Worm (Caenorhabditis elegans) whole organism, young adult: ENCODE measurements around the gene ZK795.2.

Source experiments
- ZK185.1 ChIP-seq: sonication (generic microtip); optimal IDR thresholded peaks from 2 replicates; lab custom pipeline; 2016; ENCODE audit warnings: mild to moderate bottlenecking, missing genetic modification characterization, missing compliant biosample characterization; ENCODE audit not compliant: poor library complexity, severe bottlenecking
- ama-1 ChIP-seq, 3 experiments: fragments of 150-350 bp in 1 of 3; sonication (generic microtip) in 2 of 3; optimal IDR thresholded peaks; 2 replicates each; lab custom pipeline; 2014 to 2018; ENCODE audit warnings: missing biosample characterization in 2 of 3, missing genetic modification characterization in 2 of 3, missing genetic modification reagents in 2 of 3
- ceh-91 ChIP-seq: fragments of 200-800 bp; sonication (Bioruptor generic); IDR thresholded peaks from 2 replicates; pipeline ENCODE4 v1.3.6; 2022; ENCODE audit warnings: missing genetic modification reagents, missing genetic modification characterization, missing compliant biosample characterization
- egrh-3 ChIP-seq: fragments of 200-800 bp; sonication (Bioruptor generic); IDR thresholded peaks from 2 replicates; pipeline ENCODE4 v1.3.6; 2022; ENCODE audit warnings: missing genetic modification reagents, missing genetic modification characterization, missing compliant biosample characterization
- nhr-90 ChIP-seq: sonication (generic microtip); optimal IDR thresholded peaks from 2 replicates; lab custom pipeline; 2016; ENCODE audit warnings: missing genotype, mild to moderate bottlenecking, missing genetic modification characterization, missing compliant biosample characterization

DNA sequence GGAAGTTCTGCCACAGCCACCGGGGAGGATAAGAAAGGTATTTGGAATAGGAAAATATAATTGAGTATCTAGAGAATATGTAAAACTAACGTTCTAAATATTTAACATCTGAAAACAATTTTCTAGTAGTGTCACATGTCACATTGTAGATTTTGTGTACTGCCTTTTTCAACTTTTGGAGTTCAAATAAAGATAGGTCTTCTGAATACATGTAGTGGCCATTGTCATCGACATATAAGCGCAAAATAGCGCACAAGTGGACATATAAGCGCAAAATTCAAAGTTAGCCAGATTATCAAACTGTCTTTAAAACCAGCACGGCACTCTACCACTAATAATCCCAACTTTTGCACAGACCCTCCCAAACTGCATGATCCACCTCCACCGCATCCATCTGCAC lies 15.5 kb upstream of the ZK795.2 start:
- TF ChIP-seq nhr-90 = no peak
- no peak for TF ChIP-seq egrh-3
- no peak for TF ChIP-seq ceh-91 (GFP tag; lab: Robert Waterston, UW)
- TF ChIP-seq ama-1 (optimal IDR thresholded peaks at IDR 0.05; lab: Kevin White, UChicago) = no peak
- TF ChIP-seq ama-1 (GFP tag; optimal IDR thresholded peaks at IDR 0.05; lab: Kevin White, UChicago) = no peak
- TF ChIP-seq ZK185.1 (tag; lab: Kevin White, UChicago) = no peak
